Worm (Caenorhabditis elegans) whole organism, L1 larva: ENCODE results near the gene Y43F8C.9.

Experiments used
- ama-1 ChIP-seq: fragments of 150-350 bp; optimal IDR thresholded peaks from 2 replicates; lab custom pipeline; 2014
- nhr-28 ChIP-seq: fragments of 150-350 bp; optimal IDR thresholded peaks from 2 replicates; lab custom pipeline; 2014; ENCODE audit warnings: missing biosample characterization, missing genetic modification characterization
- sox-4 ChIP-seq: sonication (generic microtip); optimal IDR thresholded peaks from 2 replicates; lab custom pipeline; 2016; ENCODE audit warnings: missing genetic modification characterization, missing compliant biosample characterization

DNA sequence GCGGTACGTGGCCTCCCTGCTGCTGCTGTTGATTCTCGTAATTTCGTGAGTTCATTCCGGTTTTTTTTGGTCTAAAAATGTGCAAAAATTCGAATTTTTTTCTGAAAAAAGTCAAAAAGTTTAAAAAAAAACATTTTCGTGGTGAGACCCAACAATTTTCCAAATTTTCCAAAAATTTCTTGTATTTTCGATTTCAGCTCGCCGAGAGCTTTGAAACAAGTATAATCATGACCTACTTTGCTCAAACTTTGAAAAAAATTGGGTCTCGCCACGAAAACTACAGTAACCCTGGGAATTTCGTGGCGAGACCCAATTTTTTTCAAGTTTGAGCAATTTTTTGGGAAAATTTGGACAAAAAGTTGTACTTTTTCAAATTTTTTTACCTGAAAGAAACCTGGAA, 5.1 kb upstream of the Y43F8C.9 start, which contains the start of gene Y43F8C.6:
- TF ChIP-seq ama-1 (lab: Kevin White, UChicago): no peak
- no peak for TF ChIP-seq nhr-28
- TF ChIP-seq sox-4 (tag; lab: Kevin White, UChicago): no peak
